Fruit fly (Drosophila melanogaster) whole organism, embryonic: ENCODE results near the gene XRCC1.
A peak's percentile ranks its signal among the peaks of the same experiment; 100 is the strongest.

Source experiments
- BEAF-32 ChIP-seq: fragments of 200-800 bp; sonication (Bioruptor generic); optimal IDR thresholded peaks from 3 replicates; lab custom pipeline; 2017; ENCODE audit warnings: missing biosample characterization, missing genetic modification characterization, mild to moderate bottlenecking, moderate library complexity, missing genetic modification reagents
- CG10565 ChIP-seq: fragments of 200-800 bp; sonication (Bioruptor generic); optimal IDR thresholded peaks from 3 replicates; lab custom pipeline; 2016; ENCODE audit warnings: missing biosample characterization, mild to moderate bottlenecking, missing genetic modification characterization
- CG10959 ChIP-seq: fragments of 200-800 bp; sonication (Bioruptor generic); IDR thresholded peaks from 2 replicates; pipeline ENCODE4 v1.3.6; 2022; ENCODE audit warnings: missing biosample characterization, missing genetic modification characterization
- CG1233 ChIP-seq: fragments of 200-800 bp; sonication (Bioruptor generic); optimal IDR thresholded peaks from 4 replicates; lab custom pipeline; 2018; ENCODE audit warnings: missing biosample characterization, mild to moderate bottlenecking, missing genetic modification characterization
- CG14860 ChIP-seq: fragments of 200-800 bp; sonication (Bioruptor generic); IDR thresholded peaks from 3 replicates; pipeline ENCODE4 v1.3.6; 2022; ENCODE audit warnings: missing biosample characterization, missing genetic modification characterization; ENCODE audit not compliant: partially characterized antibody
- CG15269 ChIP-seq: fragments of 200-800 bp; sonication (Bioruptor generic); optimal IDR thresholded peaks from 2 replicates; lab custom pipeline; 2018; ENCODE audit warnings: missing biosample characterization, mild to moderate bottlenecking, missing genetic modification characterization, moderate library complexity
- CG15479 ChIP-seq: fragments of 200-800 bp; sonication (Bioruptor generic); optimal IDR thresholded peaks from 3 replicates; lab custom pipeline; 2019; ENCODE audit warnings: missing biosample characterization, mild to moderate bottlenecking, missing genetic modification characterization, moderate library complexity
- CG17361 ChIP-seq: fragments of 200-800 bp; sonication (Bioruptor generic); IDR thresholded peaks from 3 replicates; pipeline ENCODE4 v1.3.6; 2022; ENCODE audit warnings: missing biosample characterization, missing genetic modification characterization
- CG2889 ChIP-seq: fragments of 200-800 bp; sonication (Bioruptor generic); IDR thresholded peaks from 3 replicates; pipeline ENCODE4 v1.3.6; 2022; ENCODE audit warnings: missing biosample characterization, missing genetic modification characterization
- CG30020 ChIP-seq: fragments of 200-800 bp; optimal IDR thresholded peaks from 2 replicates; lab custom pipeline; 2019; ENCODE audit warnings: missing biosample characterization, mild to moderate bottlenecking, missing genetic modification characterization, moderate library complexity
- CG31441 ChIP-seq: fragments of 200-800 bp; sonication (Bioruptor generic); IDR thresholded peaks from 2 replicates; pipeline ENCODE4 v1.3.6; 2022; ENCODE audit warnings: missing biosample characterization, missing genetic modification characterization
- CG32772 ChIP-seq: fragments of 200-800 bp; sonication (Bioruptor generic); IDR thresholded peaks from 2 replicates; pipeline ENCODE4 v1.3.6; 2022; ENCODE audit warnings: missing biosample characterization, missing genetic modification characterization
- CG6854 ChIP-seq: fragments of 200-800 bp; sonication (Bioruptor generic); optimal IDR thresholded peaks from 3 replicates; lab custom pipeline; 2017; ENCODE audit warnings: missing biosample characterization, mild to moderate bottlenecking, missing genetic modification characterization
- CG7987 ChIP-seq: fragments of 200-800 bp; sonication (Bioruptor generic); optimal IDR thresholded peaks from 2 replicates; lab custom pipeline; 2018; ENCODE audit warnings: missing biosample characterization, mild to moderate bottlenecking, missing genetic modification characterization, moderate library complexity
- CG8388 ChIP-seq: fragments of 200-800 bp; sonication (Bioruptor generic); optimal IDR thresholded peaks from 2 replicates; lab custom pipeline; 2019; ENCODE audit warnings: missing biosample characterization, mild to moderate bottlenecking, missing genetic modification characterization, moderate library complexity
- CG8944 ChIP-seq: fragments of 200-800 bp; sonication (Bioruptor generic); optimal IDR thresholded peaks from 3 replicates; lab custom pipeline; 2016; ENCODE audit warnings: missing biosample characterization, missing genetic modification characterization
- CG9797 ChIP-seq: fragments of 200-800 bp; sonication (Bioruptor generic); optimal IDR thresholded peaks from 3 replicates; lab custom pipeline; 2018; ENCODE audit warnings: missing biosample characterization, mild to moderate bottlenecking, missing genetic modification characterization
- CG9817 ChIP-seq: fragments of 200-800 bp; sonication (Bioruptor generic); optimal IDR thresholded peaks from 2 replicates; lab custom pipeline; 2018; ENCODE audit warnings: missing biosample characterization, mild to moderate bottlenecking, missing genetic modification characterization, moderate library complexity
- Dll ChIP-seq: fragments of 200-800 bp; sonication (Bioruptor generic); IDR thresholded peaks from 4 replicates; pipeline ENCODE4 v1.3.6; 2022; ENCODE audit warnings: missing biosample characterization, missing genetic modification characterization; ENCODE audit not compliant: partially characterized antibody
- Dp ChIP-seq: fragments of 200-800 bp; sonication (Bioruptor generic); optimal IDR thresholded peaks from 2 replicates; lab custom pipeline; 2018; ENCODE audit warnings: missing biosample characterization, mild to moderate bottlenecking, missing genetic modification characterization, moderate library complexity
- Dref ChIP-seq: fragments of 200-800 bp; sonication (Bioruptor generic); IDR thresholded peaks from 2 replicates; pipeline ENCODE4 v1.3.6; 2022; ENCODE audit warnings: missing biosample characterization, missing genetic modification characterization
- E2f1 ChIP-seq: fragments of 200-800 bp; sonication (Bioruptor generic); IDR thresholded peaks from 2 replicates; pipeline ENCODE4 v1.3.6; 2022; ENCODE audit warnings: missing biosample characterization, missing genetic modification characterization
- E2f2 ChIP-seq: fragments of 200-800 bp; sonication (Bioruptor generic); IDR thresholded peaks from 2 replicates; pipeline ENCODE4 v1.3.6; 2022; ENCODE audit warnings: missing biosample characterization, missing genetic modification characterization
- Elba2 ChIP-seq: fragments of 200-800 bp; sonication (Bioruptor generic); optimal IDR thresholded peaks from 3 replicates; lab custom pipeline; 2016; ENCODE audit warnings: missing biosample characterization, missing genetic modification characterization
- Hand ChIP-seq: fragments of 200-800 bp; sonication (Bioruptor generic); optimal IDR thresholded peaks from 2 replicates; lab custom pipeline; 2017; ENCODE audit warnings: mild to moderate bottlenecking, missing biosample characterization, missing genetic modification reagents, missing genetic modification characterization
- MBD-R2 ChIP-seq: fragments of 200-800 bp; sonication (Bioruptor generic); IDR thresholded peaks from 2 replicates; pipeline ENCODE4 v1.3.6; 2022; ENCODE audit warnings: missing biosample characterization, missing genetic modification characterization
- Med ChIP-seq: fragments of 200-800 bp; sonication (Bioruptor generic); peaks from one replicate; lab custom pipeline; 2016; ENCODE audit warnings: missing biosample characterization, missing genetic modification characterization, mild to moderate bottlenecking, inconsistent platforms, moderate library complexity
- PHDP ChIP-seq: fragments of 200-800 bp; sonication (Bioruptor generic); optimal IDR thresholded peaks from 3 replicates; lab custom pipeline; 2018; ENCODE audit warnings: missing biosample characterization, mild to moderate bottlenecking, missing genetic modification characterization, moderate library complexity
- Rx ChIP-seq: fragments of 200-800 bp; sonication (Bioruptor generic); IDR thresholded peaks from 2 replicates; pipeline ENCODE4 v1.3.6; 2022; ENCODE audit warnings: missing biosample characterization, missing genetic modification characterization
- ac ChIP-seq: fragments of 200-800 bp; sonication (Bioruptor generic); optimal IDR thresholded peaks from 3 replicates; lab custom pipeline; 2017; ENCODE audit warnings: missing biosample characterization, mild to moderate bottlenecking, missing genetic modification characterization
- aop ChIP-seq: fragments of 200-800 bp; sonication (Bioruptor generic); IDR thresholded peaks from 2 replicates; pipeline ENCODE4 v1.3.6; 2022; ENCODE audit warnings: missing biosample characterization, missing genetic modification characterization
- az2 ChIP-seq: fragments of 200-800 bp; sonication (Bioruptor generic); optimal IDR thresholded peaks from 3 replicates; lab custom pipeline; 2016; ENCODE audit warnings: missing biosample characterization, missing genetic modification characterization
- cato ChIP-seq: fragments of 200-800 bp; sonication (Bioruptor generic); optimal IDR thresholded peaks from 2 replicates; lab custom pipeline; 2016; ENCODE audit warnings: missing biosample characterization, missing genetic modification characterization, borderline replicate concordance
- danr ChIP-seq: fragments of 200-800 bp; sonication (Bioruptor generic); IDR thresholded peaks from 2 replicates; pipeline ENCODE4 v1.3.6; 2022; ENCODE audit warnings: missing biosample characterization, missing genetic modification characterization
- disco-r ChIP-seq: fragments of 200-800 bp; sonication (Bioruptor generic); optimal IDR thresholded peaks from 2 replicates; lab custom pipeline; 2016; ENCODE audit warnings: missing biosample characterization, missing genetic modification characterization
- dpn ChIP-seq, 2 experiments: fragments of 200-800 bp; sonication (Bioruptor generic); optimal IDR thresholded peaks; 3 replicates each; lab custom pipeline; 2016; ENCODE audit warnings: missing biosample characterization in 2 of 2, missing genetic modification characterization in 2 of 2
- dysf ChIP-seq: fragments of 200-800 bp; sonication (Bioruptor generic); IDR thresholded peaks from 3 replicates; pipeline ENCODE4 v1.3.6; 2022; ENCODE audit warnings: missing biosample characterization, missing genetic modification characterization
- emc ChIP-seq: fragments of 200-800 bp; sonication (Bioruptor generic); optimal IDR thresholded peaks from 2 replicates; lab custom pipeline; 2016; ENCODE audit warnings: missing biosample characterization, missing genetic modification characterization
- gfzf ChIP-seq: fragments of 200-800 bp; sonication (Bioruptor generic); optimal IDR thresholded peaks from 2 replicates; lab custom pipeline; 2016; ENCODE audit warnings: missing biosample characterization, mild to moderate bottlenecking, missing genetic modification characterization, moderate library complexity
- grau ChIP-seq: fragments of 200-800 bp; optimal IDR thresholded peaks from 3 replicates; lab custom pipeline; 2019; ENCODE audit warnings: missing biosample characterization, mild to moderate bottlenecking, missing genetic modification characterization, moderate library complexity
- luna ChIP-seq: fragments of 200-800 bp; sonication (Bioruptor generic); optimal IDR thresholded peaks from 2 replicates; lab custom pipeline; 2016; ENCODE audit warnings: missing biosample characterization, missing genetic modification characterization
- mld ChIP-seq: fragments of 200-800 bp; sonication (Bioruptor generic); IDR thresholded peaks from 3 replicates; pipeline ENCODE4 v1.3.6; 2022; ENCODE audit warnings: missing biosample characterization, missing genetic modification characterization; ENCODE audit not compliant: partially characterized antibody
- nerfin-1 ChIP-seq: fragments of 200-800 bp; sonication (Bioruptor generic); optimal IDR thresholded peaks from 3 replicates; lab custom pipeline; 2019; ENCODE audit warnings: missing biosample characterization, mild to moderate bottlenecking, missing genetic modification characterization, moderate library complexity
- pzg ChIP-seq: fragments of 200-800 bp; sonication (Bioruptor generic); optimal IDR thresholded peaks from 3 replicates; lab custom pipeline; 2018; ENCODE audit warnings: missing biosample characterization, mild to moderate bottlenecking, missing genetic modification characterization, moderate library complexity
- row ChIP-seq: fragments of 200-800 bp; sonication (Bioruptor generic); IDR thresholded peaks from 3 replicates; pipeline ENCODE4 v1.3.6; 2022; ENCODE audit warnings: missing biosample characterization, missing genetic modification characterization
- slp2 ChIP-seq: fragments of 200-800 bp; sonication (Bioruptor generic); optimal IDR thresholded peaks from 2 replicates; lab custom pipeline; 2016; ENCODE audit warnings: missing biosample characterization, missing genetic modification characterization
- stc ChIP-seq: fragments of 200-800 bp; sonication (Bioruptor generic); IDR thresholded peaks from 2 replicates; pipeline ENCODE4 v1.3.6; 2022; ENCODE audit warnings: missing biosample characterization, missing genetic modification characterization
- tap ChIP-seq: fragments of 200-800 bp; optimal IDR thresholded peaks from 3 replicates; lab custom pipeline; 2019; ENCODE audit warnings: missing biosample characterization, mild to moderate bottlenecking, missing genetic modification characterization, moderate library complexity

The XRCC1 gene

dm6 chrX:5322459-5322883, 7.2 kb upstream of the XRCC1 start, which contains the start of gene Rnp4F (continued):
- TF ChIP-seq CG2889 (GFP tag; lab: Robert Waterston, UW), result 0 out of 3 replicates have a peak, but pooled peaks have one; percentile 45
- peak; percentile 56 for TF ChIP-seq Rx (GFP tag; lab: Robert Waterston, UW)
- peak; percentile 68 for TF ChIP-seq az2 (GFP tag; lab: Kevin White, UChicago)
- TF ChIP-seq dpn (GFP tag; optimal IDR thresholded peaks at IDR 0.05; lab: Kevin White, UChicago), result peak; percentile 77 to 80
- TF ChIP-seq Dref, result peak; percentile 78
- peak; percentile 44 for TF ChIP-seq CG1233 (GFP tag; lab: Kevin White, UChicago)
- TF ChIP-seq dysf, result peak; percentile 80
- peak; percentile 72 for TF ChIP-seq CG14860
- TF ChIP-seq slp2, result peak; percentile 44

- TF ChIP-seq pzg (GFP tag; lab: Kevin White, UChicago), result peak; percentile 10
- TF ChIP-seq CG9797 (GFP tag; lab: Kevin White, UChicago), result peak; percentile 19
- peak; percentile 84 for TF ChIP-seq E2f2 (GFP tag; lab: Robert Waterston, UW)
- no peak for TF ChIP-seq Elba2
- TF ChIP-seq row (GFP tag; lab: Robert Waterston, UW), result 0 out of 3 replicates have a peak, but pooled peaks have one; percentile 10
- no peak for TF ChIP-seq tap
- peak; percentile 13 for TF ChIP-seq CG30020 (tag; lab: Kevin White, UChicago)
- no peak for TF ChIP-seq mld (GFP tag; lab: Robert Waterston, UW)
- peak; percentile 28; the same call in 1 of the 2 replicates for TF ChIP-seq MBD-R2 (GFP tag; lab: Robert Waterston, UW)
- peak; percentile 16 for TF ChIP-seq Med (GFP tag; lab: Kevin White, UChicago)
- TF ChIP-seq Dp (GFP tag; lab: Kevin White, UChicago), result peak; percentile 72
- TF ChIP-seq CG15269, result no peak
- TF ChIP-seq CG31441 (GFP tag; lab: Robert Waterston, UW), result no peak
- no peak for TF ChIP-seq aop (GFP tag; lab: Robert Waterston, UW)
- no peak for TF ChIP-seq CG8388 (GFP tag; lab: Kevin White, UChicago)
- TF ChIP-seq gfzf (GFP tag; lab: Kevin White, UChicago), result peak; percentile 34
- TF ChIP-seq disco-r (GFP tag; lab: Kevin White, UChicago), result no peak
- TF ChIP-seq grau (tag; lab: Kevin White, UChicago), result peak; percentile 22
- no peak for TF ChIP-seq cato (GFP tag; lab: Kevin White, UChicago)
- no peak for TF ChIP-seq Hand
- TF ChIP-seq CG6854 (GFP tag; lab: Kevin White, UChicago), result no peak
- no peak for TF ChIP-seq CG32772 (GFP tag; lab: Robert Waterston, UW)
- TF ChIP-seq CG15479 (GFP tag; lab: Kevin White, UChicago), result peak; percentile 40
- no peak for TF ChIP-seq emc (GFP tag; lab: Kevin White, UChicago)
- peak; percentile 11 for TF ChIP-seq BEAF-32 (GFP tag; lab: Kevin White, UChicago)
- TF ChIP-seq E2f1 (GFP tag; lab: Robert Waterston, UW), result peak; percentile 61; the same call in 1 of the 2 replicates
Observed at dm6 chrX:5323636-5324035, 6.0 kb upstream of the XRCC1 start, which contains the start of gene Mcm3. TSS of gene Mcm3 (plus strand) at chrX:5323855.

- TF ChIP-seq CG10959 (GFP tag; lab: Robert Waterston, UW) (no peak), dpn (GFP tag; optimal IDR thresholded peaks at IDR 0.05; lab: Kevin White, UChicago) (no peak), Dll (GFP tag; lab: Robert Waterston, UW) (peak; percentile 74), CG8944 (GFP tag; lab: Kevin White, UChicago) (no peak), CG9817 (tag; lab: Kevin White, UChicago) (peak; percentile 5), ac (GFP tag; lab: Kevin White, UChicago) (no peak), nerfin-1 (tag; lab: Kevin White, UChicago) (peak; percentile 39), danr (GFP tag; lab: Robert Waterston, UW) (no peak), PHDP (tag; lab: Kevin White, UChicago) (no peak), CG7987 (GFP tag; lab: Kevin White, UChicago) (no peak), dysf (no peak), CG17361 (GFP tag; lab: Robert Waterston, UW) (no peak), stc (GFP tag; lab: Robert Waterston, UW) (no peak), CG10565 (no peak), luna (GFP tag; lab: Kevin White, UChicago) (no peak)
Observed at dm6 chrX:5332259-5332862, 2.7 kb downstream of the XRCC1 start, which contains the start of gene CanB. TSS of gene CanB (plus strand) at chrX:5332499.
